Worm (Caenorhabditis elegans) whole organism, late embryonic: ENCODE measurements around the gene col-148.

Source experiments
- F13H6.1 ChIP-seq: sonication (generic microtip); optimal IDR thresholded peaks from 2 replicates; lab custom pipeline; 2016; ENCODE audit warnings: missing genetic modification characterization, missing compliant biosample characterization
- ceh-24 ChIP-seq: sonication (generic microtip); optimal IDR thresholded peaks from 2 replicates; lab custom pipeline; 2016; ENCODE audit warnings: mild to moderate bottlenecking, missing genetic modification characterization, missing compliant biosample characterization
- ceh-9 ChIP-seq: sonication (generic microtip); optimal IDR thresholded peaks from 2 replicates; lab custom pipeline; 2016; ENCODE audit warnings: mild to moderate bottlenecking, missing genetic modification characterization, inconsistent platforms, missing compliant biosample characterization
- dve-1 ChIP-seq: sonication (generic microtip); optimal IDR thresholded peaks from 2 replicates; lab custom pipeline; 2017; ENCODE audit warnings: antibody characterized with exemption, mild to moderate bottlenecking, missing genetic modification characterization, missing compliant biosample characterization
- eyg-1 ChIP-seq: sonication (generic microtip); optimal IDR thresholded peaks from 2 replicates; lab custom pipeline; 2016; ENCODE audit warnings: missing genotype, missing genetic modification characterization, missing compliant biosample characterization
- zip-5 ChIP-seq: sonication (generic microtip); optimal IDR thresholded peaks from 2 replicates; lab custom pipeline; 2016; ENCODE audit warnings: missing genetic modification characterization, missing compliant biosample characterization

ce11 chrV:10206502-10206901 lies 35.1 kb upstream of the col-148 start, which contains the start of gene rpc-25:
- TF ChIP-seq dve-1 (tag; lab: Kevin White, UChicago), result no peak
- TF ChIP-seq ceh-9, result no peak
- TF ChIP-seq F13H6.1 (tag; lab: Kevin White, UChicago), result no peak
- TF ChIP-seq eyg-1 (tag; lab: Kevin White, UChicago), result no peak
- no peak for TF ChIP-seq ceh-24
- no peak for TF ChIP-seq zip-5
